Worm (Caenorhabditis elegans): ENCODE measurements around the gene scl-24.

DNA sequence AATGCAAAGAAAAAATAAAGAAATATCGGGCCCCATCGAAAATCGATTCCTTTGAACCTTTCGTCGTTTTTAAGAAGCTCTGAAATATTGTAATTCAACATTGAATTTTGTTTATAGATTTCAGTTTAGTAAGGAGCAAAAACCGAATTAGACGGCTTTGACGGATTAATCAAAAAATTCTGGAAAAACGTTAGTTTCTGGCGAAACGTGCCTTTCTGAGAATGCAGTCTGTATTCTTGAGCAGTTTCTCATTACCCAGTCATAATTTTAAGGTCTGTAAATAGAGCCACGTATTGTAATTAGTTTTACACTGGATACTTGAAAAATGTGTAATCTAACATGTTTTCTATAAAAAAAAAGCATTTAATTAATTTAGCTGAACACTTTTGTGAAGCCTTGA is 26.1 kb upstream of the scl-24 start, which contains the start of gene srz-48:
- TF ChIP-seq flh-1 (GFP tag; optimal IDR thresholded peaks at IDR 0.05) (no peak), snpc-4 (tag; optimal IDR thresholded peaks at IDR 0.05) (no peak), ham-2 (GFP tag; optimal IDR thresholded peaks at IDR 0.05) (no peak), unc-120 (tag; optimal IDR thresholded peaks at IDR 0.05; ENCODE audit: poor library complexity, severe bottlenecking) (no peak), lsy-2 (tag; optimal IDR thresholded peaks at IDR 0.05) (no peak), unc-39 (tag; optimal IDR thresholded peaks at IDR 0.05) (no peak), hlh-1 (tag; optimal IDR thresholded peaks at IDR 0.05) (no peak), nhr-28 (tag; optimal IDR thresholded peaks at IDR 0.05) (no peak), unc-62 (GFP tag; optimal IDR thresholded peaks at IDR 0.05) (no peak)
